Fruit fly (Drosophila melanogaster) whole organism, prepupa: ENCODE measurements around the gene CG3982.

Source experiments
- CG10669 ChIP-seq: fragments of 200-800 bp; sonication (Bioruptor generic); optimal IDR thresholded peaks from 3 replicates; lab custom pipeline; 2018; ENCODE audit warnings: missing biosample characterization, mild to moderate bottlenecking, missing genetic modification characterization, moderate library complexity
- CG1621 ChIP-seq: fragments of 200-800 bp; sonication (Bioruptor generic); optimal IDR thresholded peaks from 3 replicates; lab custom pipeline; 2018; ENCODE audit warnings: missing biosample characterization, mild to moderate bottlenecking, missing genetic modification characterization
- CG16779 ChIP-seq: fragments of 200-800 bp; sonication (Bioruptor generic); optimal IDR thresholded peaks from 3 replicates; lab custom pipeline; 2017; ENCODE audit warnings: missing biosample characterization, mild to moderate bottlenecking, missing genetic modification characterization
- CG3032 ChIP-seq: fragments of 200-800 bp; optimal IDR thresholded peaks from 2 replicates; lab custom pipeline; 2019; ENCODE audit warnings: missing biosample characterization, mild to moderate bottlenecking, missing genetic modification characterization, moderate library complexity
- CG32006 ChIP-seq: fragments of 200-800 bp; sonication (Bioruptor generic); optimal IDR thresholded peaks from 3 replicates; lab custom pipeline; 2017; ENCODE audit warnings: missing biosample characterization, mild to moderate bottlenecking, missing genetic modification characterization
- CG3919 ChIP-seq: fragments of 200-800 bp; sonication (Bioruptor generic); optimal IDR thresholded peaks from 3 replicates; lab custom pipeline; 2016; ENCODE audit warnings: missing biosample characterization, missing genetic modification characterization
- CG4318 ChIP-seq: fragments of 200-800 bp; sonication (Bioruptor generic); optimal IDR thresholded peaks from 3 replicates; lab custom pipeline; 2017; ENCODE audit warnings: missing biosample characterization, mild to moderate bottlenecking, missing genetic modification characterization
- CG6163 ChIP-seq: fragments of 200-800 bp; sonication (Bioruptor generic); IDR thresholded peaks from 3 replicates; pipeline ENCODE4 v1.3.6; 2022; ENCODE audit warnings: missing biosample characterization, missing genetic modification characterization
- CG6276 ChIP-seq: fragments of 200-800 bp; sonication (Bioruptor generic); optimal IDR thresholded peaks from 2 replicates; lab custom pipeline; 2017; ENCODE audit warnings: missing biosample characterization, mild to moderate bottlenecking, missing genetic modification characterization
- CG6808 ChIP-seq: fragments of 200-800 bp; sonication (Bioruptor generic); optimal IDR thresholded peaks from 3 replicates; lab custom pipeline; 2017; ENCODE audit warnings: missing biosample characterization, missing genetic modification characterization, mild to moderate bottlenecking, moderate library complexity, missing genetic modification reagents
- CG6854 ChIP-seq: fragments of 200-800 bp; sonication (Bioruptor generic); optimal IDR thresholded peaks from 2 replicates; lab custom pipeline; 2017; ENCODE audit warnings: missing biosample characterization, mild to moderate bottlenecking, missing genetic modification characterization
- CG8119 ChIP-seq: fragments of 200-800 bp; sonication (Bioruptor generic); IDR thresholded peaks from 3 replicates; pipeline ENCODE4 v1.3.6; 2022; ENCODE audit warnings: missing biosample characterization, missing genetic modification characterization
- CG9139 ChIP-seq: fragments of 200-800 bp; sonication (Bioruptor generic); optimal IDR thresholded peaks from 3 replicates; lab custom pipeline; 2017; ENCODE audit warnings: missing biosample characterization, mild to moderate bottlenecking, missing genetic modification characterization
- Eip75B ChIP-seq: fragments of 200-800 bp; sonication (Bioruptor generic); optimal IDR thresholded peaks from 3 replicates; lab custom pipeline; 2016; ENCODE audit warnings: missing biosample characterization, missing genetic modification characterization
- Eip78C ChIP-seq: fragments of 200-800 bp; sonication (Bioruptor generic); peaks from one replicate; lab custom pipeline; 2016; ENCODE audit warnings: missing biosample characterization, missing genetic modification characterization
- Ets21C ChIP-seq: fragments of 200-800 bp; sonication (Bioruptor generic); optimal IDR thresholded peaks from 3 replicates; lab custom pipeline; 2016; ENCODE audit warnings: missing biosample characterization, missing genetic modification characterization
- Ets96B ChIP-seq: fragments of 200-800 bp; optimal IDR thresholded peaks from 2 replicates; lab custom pipeline; 2019; ENCODE audit warnings: missing biosample characterization, mild to moderate bottlenecking, missing genetic modification characterization, moderate library complexity
- Hr39 ChIP-seq: fragments of 200-800 bp; sonication (Bioruptor generic); optimal IDR thresholded peaks from 2 replicates; lab custom pipeline; 2016; ENCODE audit warnings: missing biosample characterization, missing genetic modification characterization
- Hr4 ChIP-seq: fragments of 200-800 bp; sonication (Bioruptor generic); optimal IDR thresholded peaks from 3 replicates; lab custom pipeline; 2016; ENCODE audit warnings: missing biosample characterization, missing genetic modification characterization
- OdsH ChIP-seq: fragments of 200-800 bp; sonication (Bioruptor generic); optimal IDR thresholded peaks from 3 replicates; lab custom pipeline; 2016; ENCODE audit warnings: missing biosample characterization, missing genetic modification characterization
- Smox ChIP-seq: fragments of 200-800 bp; sonication (Bioruptor generic); optimal IDR thresholded peaks from 3 replicates; lab custom pipeline; 2016; ENCODE audit warnings: missing biosample characterization, missing genetic modification characterization
- Sox15 ChIP-seq: fragments of 200-800 bp; sonication (Bioruptor generic); optimal IDR thresholded peaks from 3 replicates; lab custom pipeline; 2016; ENCODE audit warnings: missing biosample characterization, missing genetic modification characterization
- achi ChIP-seq: fragments of 200-800 bp; sonication (Bioruptor generic); optimal IDR thresholded peaks from 3 replicates; lab custom pipeline; 2016; ENCODE audit warnings: missing biosample characterization, missing genetic modification characterization
- acj6 ChIP-seq: fragments of 200-800 bp; sonication (Bioruptor generic); optimal IDR thresholded peaks from 3 replicates; lab custom pipeline; 2016; ENCODE audit warnings: missing biosample characterization, missing genetic modification characterization
- cyc ChIP-seq: fragments of 200-800 bp; sonication (Bioruptor generic); optimal IDR thresholded peaks from 3 replicates; lab custom pipeline; 2016; ENCODE audit warnings: missing biosample characterization, missing genetic modification characterization
- dsx ChIP-seq: fragments of 200-800 bp; optimal IDR thresholded peaks from 3 replicates; lab custom pipeline; 2019; ENCODE audit warnings: missing biosample characterization, mild to moderate bottlenecking, missing genetic modification characterization, moderate library complexity; ENCODE audit not compliant: poor library complexity, severe bottlenecking
- esn ChIP-seq: fragments of 200-800 bp; sonication (Bioruptor generic); optimal IDR thresholded peaks from 2 replicates; lab custom pipeline; 2016; ENCODE audit warnings: missing biosample characterization, mild to moderate bottlenecking, missing genetic modification characterization, moderate library complexity
- fd59A ChIP-seq: fragments of 200-800 bp; sonication (Bioruptor generic); optimal IDR thresholded peaks from 2 replicates; lab custom pipeline; 2017; ENCODE audit warnings: missing biosample characterization, mild to moderate bottlenecking, missing genetic modification characterization, missing genetic modification reagents
- fd85E ChIP-seq: fragments of 200-800 bp; sonication (Bioruptor generic); optimal IDR thresholded peaks from 3 replicates; lab custom pipeline; 2016; ENCODE audit warnings: missing biosample characterization, missing genetic modification characterization
- fkh ChIP-seq: fragments of 200-800 bp; sonication (Bioruptor generic); optimal IDR thresholded peaks from 3 replicates; lab custom pipeline; 2017; ENCODE audit warnings: missing biosample characterization, mild to moderate bottlenecking, missing genetic modification characterization, moderate library complexity
- net ChIP-seq: fragments of 200-800 bp; sonication (Bioruptor generic); optimal IDR thresholded peaks from 3 replicates; lab custom pipeline; 2016; ENCODE audit warnings: missing biosample characterization, missing genetic modification characterization
- pdm3 ChIP-seq: fragments of 200-800 bp; sonication (Bioruptor generic); optimal IDR thresholded peaks from 3 replicates; lab custom pipeline; 2016; ENCODE audit warnings: missing biosample characterization, missing genetic modification characterization
- salr ChIP-seq, 2 experiments: fragments of 200-800 bp; sonication (Bioruptor generic); optimal IDR thresholded peaks; 3 replicates each; lab custom pipeline; 2016 to 2018; ENCODE audit warnings: missing biosample characterization in 2 of 2, missing genetic modification characterization in 2 of 2, mild to moderate bottlenecking in 1 of 2
- spab ChIP-seq: fragments of 200-800 bp; sonication (Bioruptor generic); optimal IDR thresholded peaks from 2 replicates; lab custom pipeline; 2017; ENCODE audit warnings: missing biosample characterization, mild to moderate bottlenecking, missing genetic modification characterization, missing genetic modification reagents
- ss ChIP-seq, 2 experiments: fragments of 200-800 bp; sonication (Bioruptor generic); optimal IDR thresholded peaks; 2 replicates in 1 of 2; 3 replicates in 1 of 2; lab custom pipeline; 2017 to 2018; ENCODE audit warnings: mild to moderate bottlenecking in 2 of 2, missing biosample characterization in 2 of 2, missing genetic modification characterization in 2 of 2, moderate library complexity in 1 of 2
- svp ChIP-seq: fragments of 200-800 bp; sonication (Bioruptor generic); peaks from one replicate; lab custom pipeline; 2016; ENCODE audit warnings: missing biosample characterization, missing genetic modification characterization

The CG3982 gene

DNA sequence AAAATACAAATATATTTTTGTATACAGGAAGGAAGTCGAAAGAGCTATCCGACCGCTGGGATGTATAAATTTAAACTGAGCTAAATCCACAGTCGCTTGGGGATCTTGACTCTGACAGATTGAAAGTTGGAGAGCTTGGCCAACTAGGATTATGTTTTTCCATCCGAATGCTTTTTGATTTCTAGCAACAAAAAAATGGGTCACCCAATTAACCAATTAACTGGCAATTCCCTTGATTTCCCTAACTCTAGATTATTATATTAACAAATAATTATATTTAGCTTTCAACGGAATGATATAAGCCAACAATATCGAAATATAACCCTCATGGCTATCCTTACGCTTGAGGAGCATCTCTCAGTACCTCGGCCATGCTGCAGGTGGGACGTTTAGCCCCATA, at the start of gene CG3982:
CG3982 (minus strand) TSS at position 101 of the 400 bp plus-strand sequence.
- no peak for TF ChIP-seq CG4318
- no peak for TF ChIP-seq CG6854 (GFP tag; lab: Kevin White, UChicago)
- TF ChIP-seq Ets96B (tag; lab: Kevin White, UChicago) = no peak

DNA sequence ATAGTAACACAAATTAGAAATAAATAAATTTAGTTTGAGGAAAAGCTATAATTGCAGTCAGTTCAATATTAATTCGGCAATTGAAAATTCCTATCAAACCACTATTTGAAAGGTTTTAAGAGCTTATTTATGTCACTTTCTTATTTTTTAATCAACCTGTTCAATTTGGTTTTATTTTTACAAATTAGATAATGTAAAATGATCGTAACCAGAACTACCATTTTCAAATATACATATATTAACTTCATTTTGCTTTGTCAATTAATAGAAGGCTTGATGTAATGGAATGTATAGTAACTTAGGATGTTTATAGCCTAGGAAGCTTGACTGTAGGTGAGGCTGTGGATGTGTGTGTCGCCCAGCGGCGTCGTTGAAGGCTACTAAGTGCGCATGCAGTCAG, 49.4 kb upstream of the CG3982 start:
- TF ChIP-seq CG1621 (no peak), achi (GFP tag; lab: Kevin White, UChicago) (peak; percentile 2), esn (GFP tag; lab: Kevin White, UChicago) (peak; percentile 6), Sox15 (GFP tag; lab: Kevin White, UChicago) (no peak), Eip75B (GFP tag; lab: Kevin White, UChicago) (no peak), Eip78C (GFP tag; lab: Kevin White, UChicago) (peak; percentile 73), Smox (GFP tag; lab: Kevin White, UChicago) (peak; percentile 10), svp (GFP tag; lab: Kevin White, UChicago) (no peak), CG6276 (peak; percentile 6), cyc (GFP tag; lab: Kevin White, UChicago) (no peak), Hr4 (GFP tag; lab: Kevin White, UChicago) (peak; percentile 38), net (GFP tag; lab: Kevin White, UChicago) (peak; percentile 10), Hr39 (GFP tag; lab: Kevin White, UChicago) (no peak), CG32006 (peak; percentile 52), OdsH (peak; percentile 20), dsx (GFP tag; lab: Kevin White, UChicago) (no peak), Ets21C (GFP tag; lab: Kevin White, UChicago) (no peak), CG3032 (tag; lab: Kevin White, UChicago) (peak; percentile 3), acj6 (GFP tag; lab: Kevin White, UChicago) (peak; percentile 2), CG3919 (GFP tag; lab: Kevin White, UChicago) (peak; percentile 18), pdm3 (GFP tag; lab: Kevin White, UChicago) (peak; percentile 6)

DNA sequence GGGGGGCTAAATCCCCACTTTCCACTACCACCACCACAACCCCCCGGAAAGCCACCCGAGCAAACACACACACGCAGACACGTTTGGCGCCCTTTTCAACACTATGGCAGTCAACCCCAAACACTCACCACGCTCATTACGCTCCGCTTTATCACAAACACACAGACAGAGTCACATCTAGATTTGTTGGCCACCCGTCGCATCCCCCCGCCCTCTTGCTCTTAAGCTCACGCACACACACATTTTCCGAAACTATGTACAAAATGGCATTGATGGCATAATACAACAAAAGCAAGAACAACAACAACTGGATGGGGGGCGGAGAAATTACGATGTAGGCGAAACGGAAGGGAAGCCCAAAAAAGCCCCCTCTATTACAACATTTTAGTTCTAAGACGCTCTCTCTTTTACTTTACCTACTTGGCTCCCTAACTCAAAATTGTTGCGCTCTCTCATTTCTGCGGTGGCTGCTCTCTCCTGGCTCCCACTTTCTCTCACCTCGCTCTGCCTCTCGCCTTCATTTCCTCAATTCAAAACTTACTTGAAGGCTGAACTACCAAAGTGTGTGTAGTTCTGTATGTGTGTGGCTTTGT, 48.6 kb upstream of the CG3982 start:
- TF ChIP-seq fkh (GFP tag; lab: Kevin White, UChicago) (peak; percentile 74), pdm3 (GFP tag; lab: Kevin White, UChicago) (no peak), spab (no peak), CG3032 (tag; lab: Kevin White, UChicago) (no peak)

DNA sequence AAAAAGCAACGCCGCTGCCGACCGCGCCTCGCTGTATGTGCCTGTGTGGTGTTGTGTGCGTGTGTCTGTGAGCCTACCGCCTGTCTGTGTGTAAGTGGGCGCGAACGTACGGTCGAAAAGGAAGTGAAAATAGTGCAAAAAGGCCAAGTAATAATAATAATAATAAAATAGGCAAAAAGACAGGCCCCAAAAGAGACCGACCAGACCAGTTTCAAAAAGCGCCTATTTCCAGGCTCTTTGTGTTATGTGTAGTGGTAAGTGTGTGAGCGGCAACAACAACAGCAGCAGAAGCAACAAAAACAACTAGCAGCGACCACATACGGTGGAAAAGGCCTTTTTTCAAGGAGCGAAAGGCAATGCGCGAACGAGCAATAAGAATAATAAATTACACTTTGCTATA, 45.6 kb upstream of the CG3982 start:
- TF ChIP-seq CG6808 (peak; percentile 78), CG9139 (GFP tag; lab: Kevin White, UChicago) (peak; percentile 82), ss (GFP tag; optimal IDR thresholded peaks at IDR 0.05; lab: Kevin White, UChicago) (peak; percentile 86 to 87), CG3032 (tag; lab: Kevin White, UChicago) (peak; percentile 46), CG8119 (GFP tag; lab: Robert Waterston, UW) (peak; percentile 44; the same call in 2 of the 3 replicates), fd59A (GFP tag; lab: Kevin White, UChicago) (no peak), CG10669 (GFP tag; lab: Kevin White, UChicago) (peak; percentile 33), spab (peak; percentile 30), Ets21C (GFP tag; lab: Kevin White, UChicago) (no peak), Ets96B (tag; lab: Kevin White, UChicago) (peak; percentile 64), Smox (GFP tag; lab: Kevin White, UChicago) (no peak), CG1621 (peak; percentile 66), CG32006 (no peak), CG6163 (GFP tag; lab: Robert Waterston, UW) (peak; percentile 66; the same call in 2 of the 3 replicates), fd85E (GFP tag; lab: Kevin White, UChicago) (no peak), salr (GFP tag; optimal IDR thresholded peaks at IDR 0.05; lab: Kevin White, UChicago) (peak in 1 of 2 experiments; percentile 21), Hr4 (GFP tag; lab: Kevin White, UChicago) (no peak), CG16779 (tag; lab: Kevin White, UChicago) (peak; percentile 27), dsx (GFP tag; lab: Kevin White, UChicago) (peak; percentile 53)
